Worm (Caenorhabditis elegans) whole organism, L1 larva: Measurements from ENCODE around the gene F13B9.2.
"Not testable (repeated sequence)": the region's sequence is repeated elsewhere in the genome, so short reads cannot be mapped to it uniquely, and the experiment has no call there.

Source experiments
- Y116A8C.19 ChIP-seq: sonication (generic microtip); optimal IDR thresholded peaks from 2 replicates; lab custom pipeline; 2016; ENCODE audit warnings: missing compliant biosample characterization, missing genetic modification characterization, borderline replicate concordance
- ama-1 ChIP-seq: fragments of 150-350 bp; optimal IDR thresholded peaks from 2 replicates; lab custom pipeline; 2014
- blmp-1 ChIP-seq: fragments of 150-350 bp; optimal IDR thresholded peaks from 2 replicates; lab custom pipeline; 2014; ENCODE audit warnings: missing biosample characterization, missing genetic modification characterization
- efl-1 ChIP-seq, 4 experiments: fragments of 150-350 bp; optimal IDR thresholded peaks in 3 of 4; peaks in 1 of 4; 1 replicate in 1 of 4; 2 replicates in 3 of 4; lab custom pipeline; 2014; ENCODE audit warnings: missing biosample characterization in 2 of 4, missing genetic modification characterization in 2 of 4, missing genetic modification reagents in 2 of 4
- egl-13 ChIP-seq: sonication (generic microtip); optimal IDR thresholded peaks from 2 replicates; lab custom pipeline; 2016; ENCODE audit warnings: missing genotype, missing genetic modification reagents, missing genetic modification characterization, missing compliant biosample characterization
- egl-27 ChIP-seq, 2 experiments: fragments of 150-350 bp in 1 of 2; sonication (generic microtip); optimal IDR thresholded peaks; 3 replicates each; lab custom pipeline; 2017 to 2018; ENCODE audit warnings: missing biosample characterization in 2 of 2, missing genetic modification characterization in 2 of 2, missing genetic modification reagents in 2 of 2
- elt-2 ChIP-seq: sonication (generic microtip); optimal IDR thresholded peaks from 2 replicates; lab custom pipeline; 2016; ENCODE audit warnings: missing genetic modification characterization, mild to moderate bottlenecking, inconsistent platforms, missing compliant biosample characterization, missing genetic modification reagents
- elt-3 ChIP-seq, 6 experiments: fragments of 150-350 bp in 1 of 6; sonication (generic microtip); optimal IDR thresholded peaks; 2 replicates each; lab custom pipeline; 2017 to 2018; ENCODE audit warnings: missing biosample characterization in 6 of 6, missing genetic modification characterization in 6 of 6, inconsistent platforms in 1 of 6
- fkh-10 ChIP-seq: sonication (generic microtip); optimal IDR thresholded peaks from 2 replicates; lab custom pipeline; 2017; ENCODE audit warnings: missing biosample characterization, missing genetic modification reagents, missing genetic modification characterization
- fkh-8 ChIP-seq: sonication (generic microtip); optimal IDR thresholded peaks from 2 replicates; lab custom pipeline; 2016; ENCODE audit warnings: mild to moderate bottlenecking, missing genetic modification characterization, missing compliant biosample characterization
- fos-1 ChIP-seq: fragments of 150-350 bp; optimal IDR thresholded peaks from 2 replicates; lab custom pipeline; 2014; ENCODE audit warnings: missing biosample characterization, missing genetic modification characterization
- lin-15B ChIP-seq: fragments of 150-350 bp; sonication (generic microtip); optimal IDR thresholded peaks from 3 replicates; lab custom pipeline; 2014; ENCODE audit warnings: missing biosample characterization, missing genetic modification characterization
- lin-35 ChIP-seq, 2 experiments: fragments of 150-350 bp; optimal IDR thresholded peaks; 2 replicates each; lab custom pipeline; 2014; ENCODE audit warnings: missing biosample characterization in 2 of 2, missing genetic modification characterization in 2 of 2, missing genetic modification reagents in 2 of 2
- mep-1 ChIP-seq: fragments of 150-350 bp; optimal IDR thresholded peaks from 2 replicates; lab custom pipeline; 2014; ENCODE audit warnings: missing biosample characterization, missing genetic modification characterization
- nhr-11 ChIP-seq: fragments of 150-350 bp; optimal IDR thresholded peaks from 2 replicates; lab custom pipeline; 2014; ENCODE audit warnings: missing biosample characterization, missing genetic modification characterization
- nhr-12 ChIP-seq: sonication (generic microtip); optimal IDR thresholded peaks from 2 replicates; lab custom pipeline; 2017; ENCODE audit warnings: missing biosample characterization, missing genetic modification characterization
- nhr-20 ChIP-seq: sonication (generic microtip); optimal IDR thresholded peaks from 2 replicates; lab custom pipeline; 2016; ENCODE audit warnings: mild to moderate bottlenecking, missing genetic modification characterization, missing compliant biosample characterization
- nhr-237 ChIP-seq: fragments of 150-350 bp; optimal IDR thresholded peaks from 2 replicates; lab custom pipeline; 2014; ENCODE audit warnings: missing biosample characterization, missing genetic modification characterization
- nhr-47 ChIP-seq: sonication (generic microtip); optimal IDR thresholded peaks from 2 replicates; lab custom pipeline; 2016; ENCODE audit warnings: mild to moderate bottlenecking, missing genetic modification characterization, moderate library complexity, missing compliant biosample characterization
- nhr-84 ChIP-seq: sonication (generic microtip); optimal IDR thresholded peaks from 2 replicates; lab custom pipeline; 2017; ENCODE audit warnings: missing biosample characterization, missing genetic modification characterization
- nhr-85 ChIP-seq: sonication (generic microtip); peaks from one replicate; lab custom pipeline; 2016; ENCODE audit warnings: missing genetic modification characterization, inconsistent platforms, missing compliant biosample characterization
- nhr-90 ChIP-seq: sonication (generic microtip); optimal IDR thresholded peaks from 2 replicates; lab custom pipeline; 2016; ENCODE audit warnings: mild to moderate bottlenecking, missing genetic modification characterization, missing compliant biosample characterization; ENCODE audit not compliant: poor library complexity
- pag-3 ChIP-seq: sonication (generic microtip); optimal IDR thresholded peaks from 2 replicates; lab custom pipeline; 2017; ENCODE audit warnings: missing genetic modification characterization, mild to moderate bottlenecking, missing compliant biosample characterization, antibody characterized with exemption, borderline replicate concordance; ENCODE audit not compliant: insufficient read depth
- pqm-1 ChIP-seq: sonication (generic microtip); optimal IDR thresholded peaks from 3 replicates; lab custom pipeline; 2017; ENCODE audit warnings: missing biosample characterization, missing genetic modification characterization
- rnt-1 ChIP-seq: sonication (generic microtip); optimal IDR thresholded peaks from 2 replicates; lab custom pipeline; 2016; ENCODE audit warnings: mild to moderate bottlenecking, missing genetic modification characterization, moderate library complexity, missing compliant biosample characterization
- skn-1 ChIP-seq: fragments of 150-350 bp; optimal IDR thresholded peaks from 2 replicates; lab custom pipeline; 2014; ENCODE audit warnings: missing biosample characterization, missing genetic modification characterization
- snpc-4 ChIP-seq: fragments of 150-350 bp; optimal IDR thresholded peaks from 2 replicates; lab custom pipeline; 2014; ENCODE audit warnings: missing biosample characterization, missing genetic modification characterization
- swsn-7 ChIP-seq: sonication (generic microtip); optimal IDR thresholded peaks from 2 replicates; lab custom pipeline; 2016; ENCODE audit warnings: missing genetic modification characterization, missing compliant biosample characterization
- unc-130 ChIP-seq: fragments of 150-350 bp; optimal IDR thresholded peaks from 2 replicates; lab custom pipeline; 2017; ENCODE audit warnings: missing biosample characterization, missing genetic modification characterization, inconsistent platforms
- unc-62 ChIP-seq: fragments of 150-350 bp; optimal IDR thresholded peaks from 2 replicates; lab custom pipeline; 2014; ENCODE audit warnings: missing biosample characterization, missing genetic modification reagents, missing genetic modification characterization
- zag-1 ChIP-seq: fragments of 150-350 bp; optimal IDR thresholded peaks from 2 replicates; lab custom pipeline; 2014; ENCODE audit warnings: missing biosample characterization, missing genetic modification characterization

Gene F13B9.2

ce11 chrX:8318950-8319349 lies 33.5 kb downstream of the F13B9.2 start, which contains the start of gene srh-11:
Gene srh-11 (minus strand): TSS chrX:8319050.
- TF ChIP-seq fkh-8 (tag; lab: Kevin White, UChicago) = no peak
- TF ChIP-seq nhr-84 (tag; lab: Kevin White, UChicago) = no peak
- TF ChIP-seq efl-1 (optimal IDR thresholded peaks at IDR 0.05; lab: Kevin White, UChicago) = no peak
- TF ChIP-seq efl-1 (GFP tag; optimal IDR thresholded peaks at IDR 0.05 in 1 of 2; lab: Kevin White, UChicago) = no peak
- TF ChIP-seq nhr-85 (tag; lab: Kevin White, UChicago) = no peak
- no peak for TF ChIP-seq nhr-12 (tag; lab: Kevin White, UChicago)
- TF ChIP-seq, all 84 proteins: peak for 0

DNA sequence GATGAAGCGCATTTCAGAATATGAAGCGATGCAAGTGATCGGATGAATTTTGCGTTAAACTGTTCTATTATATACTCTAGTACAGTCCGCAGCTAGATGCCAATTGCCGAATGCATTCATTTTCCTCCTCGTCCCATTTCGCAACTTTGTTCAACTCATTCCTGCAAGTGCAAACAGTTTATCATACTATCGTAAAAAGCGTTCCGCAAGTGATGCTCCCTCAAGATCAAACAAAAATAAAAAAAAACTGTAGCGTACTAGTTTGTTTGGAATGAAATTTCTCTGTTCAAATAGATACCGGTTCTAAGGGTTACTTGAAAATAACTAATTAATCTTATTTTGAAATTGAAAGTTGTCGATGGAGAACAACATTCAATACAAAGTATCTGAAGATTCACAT lies 35.4 kb downstream of the F13B9.2 start, which contains the start of gene pqn-57:
pqn-57 (minus strand) TSS at position 101 of the 400 bp plus-strand sequence.
- TF ChIP-seq fos-1 (tag; lab: Kevin White, UChicago) (no peak), Y116A8C.19 (no peak), snpc-4 (tag; lab: Kevin White, UChicago) (no peak), pqm-1 (tag; lab: Kevin White, UChicago) (no peak), nhr-237 (tag; lab: Kevin White, UChicago) (no peak), lin-35 (GFP tag; optimal IDR thresholded peaks at IDR 0.05; lab: Kevin White, UChicago) (no peak), blmp-1 (tag; lab: Kevin White, UChicago) (no peak), lin-15B (tag; lab: Kevin White, UChicago) (no peak), swsn-7 (tag; lab: Kevin White, UChicago) (no peak), nhr-84 (tag; lab: Kevin White, UChicago) (no peak), mep-1 (tag; lab: Kevin White, UChicago) (no peak), rnt-1 (no peak), unc-62 (no peak), fkh-10 (GFP tag; lab: Kevin White, UChicago) (no peak), egl-13 (tag; lab: Kevin White, UChicago) (no peak), nhr-90 (tag; lab: Kevin White, UChicago) (no peak), nhr-20 (tag; lab: Kevin White, UChicago) (no peak)

ce11 chrX:8321811-8322210 lies 36.3 kb downstream of the F13B9.2 start, which contains the start of gene abu-9:
Gene abu-9 (plus strand): TSS chrX:8322111.
- not testable (repeated sequence) for TF ChIP-seq elt-3 (tag; optimal IDR thresholded peaks at IDR 0.05; lab: Kevin White, UChicago); nhr-12 (tag; lab: Kevin White, UChicago); skn-1 (tag; lab: Kevin White, UChicago)

ce11 chrX:8323371-8323770 lies 37.9 kb downstream of the F13B9.2 start, which contains the start of gene R09F10.1:
Gene R09F10.1 (plus strand): TSS chrX:8323592.
- TF ChIP-seq pag-3 (tag; lab: Kevin White, UChicago) (no peak), efl-1 (optimal IDR thresholded peaks at IDR 0.05; lab: Kevin White, UChicago) (no peak), efl-1 (GFP tag; optimal IDR thresholded peaks at IDR 0.05 in 1 of 2; lab: Kevin White, UChicago) (peak in 1 of 2 experiments; percentile 7), elt-2 (tag; lab: Kevin White, UChicago) (peak; percentile 58)

DNA sequence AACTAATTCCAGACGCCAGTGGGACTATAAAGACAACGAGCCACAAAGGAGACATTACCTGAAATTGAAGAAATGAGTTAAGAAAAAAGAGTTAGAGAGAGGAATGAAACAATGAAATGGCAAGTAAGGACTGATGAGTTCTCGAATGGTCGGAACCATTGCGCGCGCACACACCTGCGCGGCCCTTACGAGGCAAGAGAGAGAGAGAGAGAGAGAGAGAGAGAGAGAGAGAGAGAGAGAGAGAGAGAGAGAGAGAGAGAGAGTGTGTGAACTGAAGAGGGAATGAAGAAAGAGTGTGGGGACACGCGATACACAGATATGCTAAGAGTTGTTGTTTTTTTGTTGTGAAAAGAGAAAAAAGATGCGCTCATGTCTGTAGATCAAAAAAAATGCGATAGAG lies 40.9 kb downstream of the F13B9.2 start, which contains the start of gene R09F10.8:
R09F10.8 (minus strand) TSS at position 58 of the 400 bp plus-strand sequence.
- TF ChIP-seq nhr-84 (tag; lab: Kevin White, UChicago) = no peak

DNA sequence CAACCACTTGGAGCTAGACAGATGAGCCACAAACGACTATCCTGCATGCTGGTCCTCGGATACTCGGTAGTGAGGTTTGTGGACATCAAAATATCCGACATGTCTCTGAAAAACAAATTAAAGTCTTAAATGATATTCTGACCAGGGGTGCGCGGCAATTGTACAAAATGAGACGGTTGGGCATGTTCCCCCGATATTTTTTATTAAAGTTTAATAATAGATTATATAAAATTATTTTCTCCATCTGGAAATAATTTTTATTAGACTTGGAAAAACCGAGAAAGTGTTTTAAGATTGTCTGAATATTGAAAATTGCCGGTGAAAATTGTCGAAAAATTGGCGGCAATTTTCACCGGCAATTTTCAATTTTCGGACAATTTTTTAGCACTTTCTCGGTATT lies 42.3 kb downstream of the F13B9.2 start, which contains the start of gene F55E10.4:
F55E10.4 (minus strand) TSS at position 101 of the 400 bp plus-strand sequence.
- TF ChIP-seq egl-27 (tag; optimal IDR thresholded peaks at IDR 0.05; lab: Kevin White, UChicago) (no peak), snpc-4 (tag; lab: Kevin White, UChicago) (no peak), nhr-47 (no peak), lin-35 (GFP tag; optimal IDR thresholded peaks at IDR 0.05; lab: Kevin White, UChicago) (no peak), zag-1 (tag; lab: Kevin White, UChicago) (no peak), unc-130 (tag; lab: Kevin White, UChicago) (no peak), nhr-11 (tag; lab: Kevin White, UChicago) (no peak), ama-1 (no peak)
